Worm (Caenorhabditis elegans): ENCODE data around the gene unc-9.

- TF ChIP-seq lir-3 (tag; optimal IDR thresholded peaks at IDR 0.05), result no peak
- no peak for TF ChIP-seq aly-2 (tag; optimal IDR thresholded peaks at IDR 0.05)
- TF ChIP-seq mdl-1 (tag; optimal IDR thresholded peaks at IDR 0.05), result peak; percentile 38 to 90
- TF ChIP-seq nhr-237 (tag; optimal IDR thresholded peaks at IDR 0.05), result no peak
- no peak for TF ChIP-seq lin-13 (GFP tag; optimal IDR thresholded peaks at IDR 0.05)
- no peak for TF ChIP-seq jun-1 (tag; optimal IDR thresholded peaks at IDR 0.05)
- TF ChIP-seq zag-1 (tag; optimal IDR thresholded peaks at IDR 0.05), result no peak
- no peak for TF ChIP-seq unc-130 (GFP tag; optimal IDR thresholded peaks at IDR 0.05)
- TF ChIP-seq ama-1 (optimal IDR thresholded peaks at IDR 0.05), result no peak
Measured at ce11 chrX:13250163-13250562, 48.6 kb downstream of the unc-9 start.

Measured in whole organism, L4 larva.